Fruit fly (Drosophila melanogaster) whole organism, prepupa: ENCODE measurements around the gene CG18284.

Experiments used
- CG15336 ChIP-seq: fragments of 200-800 bp; sonication (Bioruptor generic); IDR thresholded peaks from 2 replicates; pipeline ENCODE4 v1.3.6; 2022; ENCODE audit warnings: missing biosample characterization, missing genetic modification characterization
- CG7368 ChIP-seq: fragments of 200-800 bp; sonication (Bioruptor generic); optimal IDR thresholded peaks from 3 replicates; lab custom pipeline; 2016; ENCODE audit warnings: missing biosample characterization, missing genetic modification characterization
- Hr39 ChIP-seq: fragments of 200-800 bp; sonication (Bioruptor generic); optimal IDR thresholded peaks from 2 replicates; lab custom pipeline; 2016; ENCODE audit warnings: missing biosample characterization, missing genetic modification characterization
- OdsH ChIP-seq: fragments of 200-800 bp; sonication (Bioruptor generic); optimal IDR thresholded peaks from 3 replicates; lab custom pipeline; 2016; ENCODE audit warnings: missing biosample characterization, missing genetic modification characterization
- Sox102F ChIP-seq: fragments of 200-800 bp; sonication (Bioruptor generic); optimal IDR thresholded peaks from 2 replicates; lab custom pipeline; 2016; ENCODE audit warnings: missing biosample characterization, mild to moderate bottlenecking, missing genetic modification characterization

dm6 chr2L:10608662-10609262 is 35.0 kb upstream of the CG18284 start:
- TF ChIP-seq Sox102F (no peak), CG15336 (GFP tag; lab: Robert Waterston, UW) (no peak), OdsH (no peak), Hr39 (GFP tag; lab: Kevin White, UChicago) (no peak), CG7368 (no peak)
